Worm (Caenorhabditis elegans) whole organism, L4 larva: Measurements from ENCODE around the gene oac-53.

Experiments
- ama-1 ChIP-seq: fragments of 150-350 bp; optimal IDR thresholded peaks from 2 replicates; lab custom pipeline; 2014; ENCODE audit warnings: inconsistent platforms, mixed read lengths
- fos-1 ChIP-seq: fragments of 150-350 bp; optimal IDR thresholded peaks from 2 replicates; lab custom pipeline; 2014; ENCODE audit warnings: missing biosample characterization, missing genetic modification characterization
- hif-1 ChIP-seq, 2 experiments: sonication (generic microtip); optimal IDR thresholded peaks; 2 replicates each; lab custom pipeline; 2016 to 2017; ENCODE audit warnings: missing compliant biosample characterization in 2 of 2, missing genetic modification characterization in 2 of 2, missing genetic modification reagents in 2 of 2, missing genotype in 2 of 2, mild to moderate bottlenecking in 1 of 2
- mxl-3 ChIP-seq: fragments of 200-800 bp; sonication (Bioruptor generic); optimal IDR thresholded peaks from 2 replicates; lab custom pipeline; 2018; ENCODE audit warnings: mild to moderate bottlenecking, missing genetic modification characterization, missing compliant biosample characterization

ce11 chrV:16645201-16645940 is 17.6 kb upstream of the oac-53 start, which contains the start of gene W06G6.17:
- TF ChIP-seq fos-1 (tag; lab: Kevin White, UChicago) (no peak), mxl-3 (no peak), hif-1 (tag; optimal IDR thresholded peaks at IDR 0.05; lab: Kevin White, UChicago) (no peak), ama-1 (lab: Kevin White, UChicago) (no peak)
